Worm (Caenorhabditis elegans): ENCODE measurements around the gene ulp-2.

DNA sequence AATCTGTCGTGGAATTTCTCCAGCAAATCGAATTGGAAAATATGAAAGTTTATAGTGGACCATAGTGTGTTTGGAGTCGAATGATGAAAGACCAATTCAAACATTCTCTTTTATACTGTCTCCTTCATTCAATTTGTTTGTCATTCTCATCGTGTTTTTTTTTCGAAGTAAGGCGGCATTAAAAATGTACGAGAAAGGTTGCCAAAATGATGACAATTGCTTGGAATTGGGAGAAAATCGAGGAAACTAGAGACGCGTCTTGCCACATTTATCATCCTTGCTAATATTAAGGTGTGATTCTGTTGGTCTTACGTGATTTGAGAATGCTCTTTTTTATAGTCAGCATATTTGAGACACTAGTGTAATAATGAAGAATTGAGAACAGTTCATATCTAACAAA, 24.7 kb downstream of the ulp-2 start, which contains the start of gene gst-30:
- TF ChIP-seq ama-1 (optimal IDR thresholded peaks at IDR 0.05) (no peak), nhr-77 (tag; optimal IDR thresholded peaks at IDR 0.05) (no peak)
